Worm (Caenorhabditis elegans): ENCODE results near the gene M04B2.6.

M04B2.6 gene

DNA sequence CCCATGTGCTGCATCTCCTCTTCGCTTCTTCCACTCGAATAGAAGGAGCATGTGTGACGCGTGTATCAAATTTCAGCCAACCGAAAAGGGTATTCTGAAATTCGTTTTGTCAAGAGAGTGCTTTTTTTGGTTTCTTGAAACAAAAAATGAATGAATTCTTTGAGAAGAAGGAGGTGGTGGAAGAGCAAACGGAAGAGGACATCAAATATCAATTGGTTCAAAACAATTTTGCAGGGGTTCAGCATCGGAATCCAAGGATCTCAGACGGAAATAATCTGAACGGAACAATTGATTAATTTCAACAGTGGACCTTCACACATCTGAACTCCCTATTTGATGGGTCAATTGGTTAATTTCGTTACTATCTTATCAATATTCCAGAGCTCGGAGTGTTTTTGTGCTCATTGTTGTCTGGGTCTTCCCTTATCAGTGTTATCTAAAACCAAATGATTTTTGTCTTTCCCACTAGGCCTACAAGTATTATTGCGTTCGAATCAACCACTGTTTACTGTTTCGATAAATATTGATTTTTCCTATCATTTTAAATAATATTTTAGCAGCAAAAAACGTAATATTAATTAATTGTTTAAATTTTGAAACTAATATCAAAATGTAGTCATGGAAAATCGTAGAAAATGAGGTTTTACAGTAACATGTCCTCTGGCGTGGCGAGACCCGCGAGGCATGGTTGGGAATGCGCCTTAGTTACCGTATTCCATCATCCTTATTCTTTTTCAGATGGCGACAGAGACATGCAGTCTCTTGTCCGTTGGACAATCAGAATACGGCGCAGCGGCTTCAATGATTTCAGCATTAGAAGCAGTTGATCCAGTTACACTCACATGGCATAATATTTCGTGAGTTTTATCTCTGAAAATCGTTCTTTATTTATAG is 40.6 kb downstream of the M04B2.6 start, which contains the start of the genes C10C6.13 and wht-2:
TSS of gene C10C6.13 (minus strand) at position 51 of the 894 bp plus-strand sequence.
TSS of gene wht-2 (plus strand) at position 739 of the 894 bp plus-strand sequence.
- no peak for TF ChIP-seq W03F9.2 (tag; optimal IDR thresholded peaks at IDR 0.05)
- no peak for TF ChIP-seq him-1 (tag; optimal IDR thresholded peaks at IDR 0.05)
- no peak for TF ChIP-seq dao-5 (tag; optimal IDR thresholded peaks at IDR 0.05)

DNA sequence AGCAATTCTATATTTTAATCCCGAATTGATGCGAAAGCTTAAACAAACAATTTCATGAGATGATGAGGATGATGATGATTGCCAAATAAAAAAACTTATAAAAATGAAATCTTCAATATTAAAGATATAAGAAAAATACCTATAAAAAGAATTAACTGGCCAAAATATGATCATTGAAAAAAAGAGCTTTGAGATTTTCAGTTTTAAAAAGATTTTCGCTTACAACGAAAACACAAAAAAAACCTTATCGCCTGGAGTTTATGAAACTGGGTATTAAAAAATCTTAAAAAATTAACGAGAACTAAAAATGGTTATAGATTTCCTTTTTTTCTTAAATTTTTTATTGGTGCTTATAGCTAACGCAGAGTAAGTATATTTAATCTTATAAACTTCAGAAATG is 43.2 kb downstream of the M04B2.6 start, which contains the start of gene C10C6.7:
TSS of gene C10C6.7 (minus strand) at position 101 of the 400 bp plus-strand sequence.
- TF ChIP-seq W03F9.2 (tag; optimal IDR thresholded peaks at IDR 0.05) = no peak
- no peak for TF ChIP-seq dao-5 (tag; optimal IDR thresholded peaks at IDR 0.05)
- no peak for TF ChIP-seq him-1 (tag; optimal IDR thresholded peaks at IDR 0.05)

DNA sequence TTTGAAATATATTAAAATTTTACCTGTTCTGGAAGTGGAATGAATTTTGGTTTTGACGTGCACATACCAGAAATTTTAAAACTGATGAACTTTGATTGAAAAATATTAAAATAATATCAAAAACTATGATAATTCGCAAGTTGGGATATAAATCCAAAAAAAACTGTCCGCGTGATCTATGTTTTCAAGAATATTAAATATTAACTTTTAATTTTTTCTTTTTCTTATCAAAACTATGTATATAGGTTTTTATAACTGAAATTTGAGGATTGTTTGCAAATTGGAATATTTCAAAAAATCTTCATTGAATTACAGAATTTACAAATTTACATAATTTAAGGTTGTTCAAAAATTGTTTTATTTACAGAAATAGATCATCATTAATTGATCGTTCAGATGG is 45.4 kb downstream of the M04B2.6 start, which contains the start of gene C10C6.3:
TSS of gene C10C6.3 (minus strand) at position 101 of the 400 bp plus-strand sequence.
- TF ChIP-seq dao-5 (tag; optimal IDR thresholded peaks at IDR 0.05) (no peak), him-1 (tag; optimal IDR thresholded peaks at IDR 0.05) (no peak), W03F9.2 (tag; optimal IDR thresholded peaks at IDR 0.05) (no peak)

DNA sequence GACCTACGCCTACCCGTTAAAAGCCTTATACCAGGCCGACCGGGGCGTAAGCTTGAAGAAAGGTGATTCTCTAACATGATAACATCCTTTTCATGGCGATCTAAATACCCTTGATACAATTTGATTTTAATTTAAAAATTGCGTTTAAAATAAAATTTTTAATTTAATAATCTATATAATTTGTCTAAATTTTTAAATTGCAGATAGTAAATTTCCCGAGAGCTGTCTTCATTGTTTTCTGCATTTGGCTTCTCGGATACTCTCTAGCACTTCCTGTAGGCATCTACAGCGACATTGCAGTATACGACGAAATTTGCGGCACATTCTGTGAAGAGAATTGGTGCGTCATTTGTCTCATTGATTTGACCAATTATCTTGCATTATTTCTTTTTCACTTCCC is 49.2 kb downstream of the M04B2.6 start:
- TF ChIP-seq W03F9.2 (tag; optimal IDR thresholded peaks at IDR 0.05) = no peak
- no peak for TF ChIP-seq him-1 (tag; optimal IDR thresholded peaks at IDR 0.05)
- no peak for TF ChIP-seq dao-5 (tag; optimal IDR thresholded peaks at IDR 0.05)
